Fruit fly (Drosophila melanogaster) whole organism, embryonic: ENCODE results near the gene gl.

Experiments used
- Aef1 ChIP-seq: fragments of 200-800 bp; sonication (Bioruptor generic); IDR thresholded peaks from 3 replicates; pipeline ENCODE4 v1.3.6; 2022; ENCODE audit warnings: missing biosample characterization, missing genetic modification characterization
- CG11695 ChIP-seq: fragments of 200-800 bp; sonication (Bioruptor generic); IDR thresholded peaks from 3 replicates; pipeline ENCODE4 v1.3.6; 2022; ENCODE audit warnings: missing biosample characterization, missing genetic modification characterization
- CG12155 ChIP-seq: fragments of 200-800 bp; sonication (Bioruptor generic); optimal IDR thresholded peaks from 3 replicates; lab custom pipeline; 2016; ENCODE audit warnings: missing biosample characterization, missing genetic modification characterization
- CG12744 ChIP-seq: fragments of 200-800 bp; sonication (Bioruptor generic); optimal IDR thresholded peaks from 2 replicates; lab custom pipeline; 2016; ENCODE audit warnings: missing biosample characterization, missing genetic modification characterization
- CG13296 ChIP-seq: fragments of 200-800 bp; sonication (Bioruptor generic); optimal IDR thresholded peaks from 3 replicates; lab custom pipeline; 2018; ENCODE audit warnings: missing biosample characterization, mild to moderate bottlenecking, missing genetic modification characterization
- CG15011 ChIP-seq: fragments of 200-800 bp; sonication (Bioruptor generic); optimal IDR thresholded peaks from 3 replicates; lab custom pipeline; 2018; ENCODE audit warnings: missing biosample characterization, mild to moderate bottlenecking, missing genetic modification characterization
- CG15601 ChIP-seq: fragments of 200-800 bp; sonication (Bioruptor generic); optimal IDR thresholded peaks from 3 replicates; lab custom pipeline; 2019; ENCODE audit warnings: missing biosample characterization, mild to moderate bottlenecking, missing genetic modification characterization, moderate library complexity
- CG15696 ChIP-seq: fragments of 200-800 bp; sonication (Bioruptor generic); optimal IDR thresholded peaks from 2 replicates; lab custom pipeline; 2019; ENCODE audit warnings: missing biosample characterization, mild to moderate bottlenecking, missing genetic modification characterization, moderate library complexity
- CG16863 ChIP-seq: fragments of 200-800 bp; sonication (Bioruptor generic); optimal IDR thresholded peaks from 3 replicates; lab custom pipeline; 2016; ENCODE audit warnings: missing biosample characterization, missing genetic modification characterization
- CG30020 ChIP-seq: fragments of 200-800 bp; optimal IDR thresholded peaks from 2 replicates; lab custom pipeline; 2019; ENCODE audit warnings: missing biosample characterization, mild to moderate bottlenecking, missing genetic modification characterization, moderate library complexity
- CG3407 ChIP-seq: fragments of 200-800 bp; sonication (Bioruptor generic); optimal IDR thresholded peaks from 2 replicates; lab custom pipeline; 2018; ENCODE audit warnings: missing biosample characterization, mild to moderate bottlenecking, missing genetic modification characterization
- CG43689 ChIP-seq: fragments of 200-800 bp; sonication (Bioruptor generic); IDR thresholded peaks from 2 replicates; pipeline ENCODE4 v1.3.6; 2022; ENCODE audit warnings: missing biosample characterization, missing genetic modification characterization
- CG4404 ChIP-seq: fragments of 200-800 bp; sonication (Bioruptor generic); IDR thresholded peaks from 2 replicates; pipeline ENCODE4 v1.3.6; 2022; ENCODE audit warnings: missing biosample characterization, missing genetic modification characterization
- CG4424 ChIP-seq: fragments of 200-800 bp; sonication (Bioruptor generic); optimal IDR thresholded peaks from 3 replicates; lab custom pipeline; 2016; ENCODE audit warnings: missing biosample characterization, missing genetic modification characterization
- CG5953 ChIP-seq: fragments of 200-800 bp; sonication (Bioruptor generic); IDR thresholded peaks from 2 replicates; pipeline ENCODE4 v1.3.6; 2022; ENCODE audit warnings: missing biosample characterization, missing genetic modification characterization
- CG6272 ChIP-seq: fragments of 200-800 bp; sonication (Bioruptor generic); IDR thresholded peaks from 2 replicates; pipeline ENCODE4 v1.3.6; 2022; ENCODE audit warnings: missing biosample characterization, missing genetic modification characterization
- CG6765 ChIP-seq: fragments of 200-800 bp; sonication (Bioruptor generic); optimal IDR thresholded peaks from 3 replicates; lab custom pipeline; 2017; ENCODE audit warnings: missing biosample characterization, mild to moderate bottlenecking, missing genetic modification characterization
- CG8290 ChIP-seq, 3 experiments: fragments of 200-800 bp; sonication (Bioruptor generic); optimal IDR thresholded peaks; 2 replicates each; lab custom pipeline; 2016 to 2019; ENCODE audit warnings: missing biosample characterization in 3 of 3, missing genetic modification characterization in 3 of 3, mild to moderate bottlenecking in 2 of 3, moderate library complexity in 1 of 3
- Dll ChIP-seq: fragments of 200-800 bp; sonication (Bioruptor generic); IDR thresholded peaks from 4 replicates; pipeline ENCODE4 v1.3.6; 2022; ENCODE audit warnings: missing biosample characterization, missing genetic modification characterization; ENCODE audit not compliant: partially characterized antibody
- Fer3 ChIP-seq: fragments of 200-800 bp; sonication (Bioruptor generic); optimal IDR thresholded peaks from 2 replicates; lab custom pipeline; 2018; ENCODE audit warnings: missing biosample characterization, mild to moderate bottlenecking, missing genetic modification characterization, moderate library complexity
- HmgD ChIP-seq: fragments of 200-800 bp; sonication (Bioruptor generic); optimal IDR thresholded peaks from 3 replicates; lab custom pipeline; 2016; ENCODE audit warnings: missing biosample characterization, missing genetic modification characterization
- Hr39 ChIP-seq: fragments of >200 bp; optimal IDR thresholded peaks from 2 replicates; lab custom pipeline; 2017
- Med ChIP-seq: fragments of 200-800 bp; sonication (Bioruptor generic); peaks from one replicate; lab custom pipeline; 2016; ENCODE audit warnings: missing biosample characterization, missing genetic modification characterization, mild to moderate bottlenecking, inconsistent platforms, moderate library complexity
- Mes4 ChIP-seq: fragments of 200-800 bp; sonication (Bioruptor generic); optimal IDR thresholded peaks from 2 replicates; lab custom pipeline; 2016; ENCODE audit warnings: missing biosample characterization, missing genetic modification characterization
- Myb ChIP-seq: fragments of 200-800 bp; sonication (Bioruptor generic); optimal IDR thresholded peaks from 2 replicates; lab custom pipeline; 2016; ENCODE audit warnings: missing biosample characterization, missing genetic modification characterization
- NK7.1 ChIP-seq: fragments of 200-800 bp; sonication (Bioruptor generic); optimal IDR thresholded peaks from 3 replicates; lab custom pipeline; 2016; ENCODE audit warnings: missing biosample characterization, missing genetic modification characterization
- Opbp ChIP-seq: fragments of 200-800 bp; sonication (Bioruptor generic); IDR thresholded peaks from 3 replicates; pipeline ENCODE4 v1.3.6; 2022; ENCODE audit warnings: missing biosample characterization, missing genetic modification characterization; ENCODE audit not compliant: partially characterized antibody
- Tbp ChIP-seq: fragments of >200 bp; optimal IDR thresholded peaks from 2 replicates; lab custom pipeline; 2018; ENCODE audit warnings: missing biosample characterization, missing genetic modification characterization
- YL-1 ChIP-seq: fragments of 200-800 bp; sonication (Bioruptor generic); optimal IDR thresholded peaks from 3 replicates; lab custom pipeline; 2017; ENCODE audit warnings: missing biosample characterization, mild to moderate bottlenecking, missing genetic modification characterization
- aop ChIP-seq: fragments of 200-800 bp; sonication (Bioruptor generic); IDR thresholded peaks from 2 replicates; pipeline ENCODE4 v1.3.6; 2022; ENCODE audit warnings: missing biosample characterization, missing genetic modification characterization
- bigmax ChIP-seq: fragments of 200-800 bp; sonication (Bioruptor generic); optimal IDR thresholded peaks from 2 replicates; lab custom pipeline; 2018; ENCODE audit warnings: missing biosample characterization, mild to moderate bottlenecking, missing genetic modification characterization
- crc ChIP-seq: fragments of 200-800 bp; sonication (Bioruptor generic); optimal IDR thresholded peaks from 2 replicates; lab custom pipeline; 2016; ENCODE audit warnings: missing biosample characterization, missing genetic modification characterization
- danr ChIP-seq: fragments of 200-800 bp; sonication (Bioruptor generic); IDR thresholded peaks from 2 replicates; pipeline ENCODE4 v1.3.6; 2022; ENCODE audit warnings: missing biosample characterization, missing genetic modification characterization
- dimm ChIP-seq: fragments of 200-800 bp; sonication (Bioruptor generic); IDR thresholded peaks from 2 replicates; pipeline ENCODE4 v1.3.6; 2022; ENCODE audit warnings: missing biosample characterization, missing genetic modification characterization
- disco-r ChIP-seq: fragments of 200-800 bp; sonication (Bioruptor generic); optimal IDR thresholded peaks from 2 replicates; lab custom pipeline; 2016; ENCODE audit warnings: missing biosample characterization, missing genetic modification characterization
- emc ChIP-seq: fragments of 200-800 bp; sonication (Bioruptor generic); optimal IDR thresholded peaks from 2 replicates; lab custom pipeline; 2016; ENCODE audit warnings: missing biosample characterization, missing genetic modification characterization
- exex ChIP-seq: fragments of 200-800 bp; sonication (Bioruptor generic); optimal IDR thresholded peaks from 4 replicates; lab custom pipeline; 2018; ENCODE audit warnings: missing biosample characterization, mild to moderate bottlenecking, missing genetic modification characterization, moderate library complexity
- gfzf ChIP-seq: fragments of 200-800 bp; sonication (Bioruptor generic); optimal IDR thresholded peaks from 2 replicates; lab custom pipeline; 2016; ENCODE audit warnings: missing biosample characterization, mild to moderate bottlenecking, missing genetic modification characterization, moderate library complexity
- ham ChIP-seq: fragments of 200-800 bp; sonication (Bioruptor generic); IDR thresholded peaks from 2 replicates; pipeline ENCODE4 v1.3.6; 2022; ENCODE audit warnings: missing biosample characterization, missing genetic modification characterization
- her ChIP-seq: fragments of 200-800 bp; sonication (Bioruptor generic); optimal IDR thresholded peaks from 2 replicates; lab custom pipeline; 2016; ENCODE audit warnings: missing biosample characterization, missing genetic modification characterization
- org-1 ChIP-seq: fragments of 200-800 bp; sonication (Bioruptor generic); optimal IDR thresholded peaks from 2 replicates; lab custom pipeline; 2017; ENCODE audit warnings: missing biosample characterization, missing genetic modification characterization
- pb ChIP-seq: fragments of 200-800 bp; sonication (Bioruptor generic); optimal IDR thresholded peaks from 3 replicates; lab custom pipeline; 2016; ENCODE audit warnings: missing biosample characterization, missing genetic modification characterization
- run ChIP-seq: fragments of 200-800 bp; sonication (Bioruptor generic); optimal IDR thresholded peaks from 3 replicates; lab custom pipeline; 2018; ENCODE audit warnings: missing biosample characterization, mild to moderate bottlenecking, missing genetic modification characterization
- sd ChIP-seq: fragments of 200-800 bp; sonication (Bioruptor generic); optimal IDR thresholded peaks from 3 replicates; lab custom pipeline; 2018; ENCODE audit warnings: missing biosample characterization, mild to moderate bottlenecking, missing genetic modification characterization, moderate library complexity
- sens-2 ChIP-seq: fragments of 200-800 bp; sonication (Bioruptor generic); IDR thresholded peaks from 2 replicates; pipeline ENCODE4 v1.3.6; 2022; ENCODE audit warnings: missing biosample characterization, missing genetic modification characterization
- slp2 ChIP-seq: fragments of 200-800 bp; sonication (Bioruptor generic); optimal IDR thresholded peaks from 2 replicates; lab custom pipeline; 2016; ENCODE audit warnings: missing biosample characterization, missing genetic modification characterization
- ssp ChIP-seq: fragments of 200-800 bp; sonication (Bioruptor generic); IDR thresholded peaks from 2 replicates; pipeline ENCODE4 v1.3.6; 2022; ENCODE audit warnings: missing biosample characterization, missing genetic modification characterization
- tna ChIP-seq: fragments of 200-800 bp; sonication (Bioruptor generic); IDR thresholded peaks from 2 replicates; pipeline ENCODE4 v1.3.6; 2022; ENCODE audit warnings: missing biosample characterization, missing genetic modification characterization; ENCODE audit not compliant: partially characterized antibody
- trh ChIP-seq: fragments of 200-800 bp; sonication (Bioruptor generic); optimal IDR thresholded peaks from 2 replicates; lab custom pipeline; 2016; ENCODE audit warnings: missing biosample characterization, missing genetic modification characterization
- unpg ChIP-seq: fragments of 200-800 bp; sonication (Bioruptor generic); optimal IDR thresholded peaks from 3 replicates; lab custom pipeline; 2018; ENCODE audit warnings: missing biosample characterization, mild to moderate bottlenecking, missing genetic modification characterization, moderate library complexity
- wor ChIP-seq: fragments of 200-800 bp; sonication (Bioruptor generic); IDR thresholded peaks from 2 replicates; pipeline ENCODE4 v1.3.6; 2022; ENCODE audit warnings: missing biosample characterization, missing genetic modification characterization
- zf30C ChIP-seq: fragments of 200-800 bp; sonication (Bioruptor generic); optimal IDR thresholded peaks from 3 replicates; lab custom pipeline; 2018; ENCODE audit warnings: missing biosample characterization, mild to moderate bottlenecking, missing genetic modification characterization

The gl gene

DNA sequence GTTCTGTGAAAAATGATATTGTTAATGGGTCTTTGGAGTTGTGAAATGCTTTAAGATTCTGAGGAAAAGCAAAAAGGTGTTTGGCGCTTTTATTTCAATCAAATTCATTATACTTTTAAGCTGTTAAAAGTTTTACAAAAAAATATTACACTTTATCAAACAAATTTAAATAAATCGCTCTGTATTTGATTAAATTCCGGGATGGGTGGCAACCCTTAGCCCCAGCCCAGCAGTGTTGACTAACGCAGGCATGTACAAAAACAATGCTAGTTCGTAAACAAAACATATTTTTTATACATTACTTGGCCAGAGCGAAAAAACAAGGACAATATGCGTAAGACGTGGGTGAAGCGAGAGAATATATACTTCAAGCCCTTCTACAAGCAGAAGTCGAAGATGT lies 32.2 kb upstream of the gl start, which contains the start of gene CG7685 (continued):
- TF ChIP-seq Hr39 (no peak), Tbp (GFP tag; lab: Kevin White, UChicago) (no peak), CG12744 (peak; percentile 60), run (tag; lab: Kevin White, UChicago) (no peak), zf30C (peak; percentile 63), emc (GFP tag; lab: Kevin White, UChicago) (no peak), disco-r (GFP tag; lab: Kevin White, UChicago) (no peak), Dll (no peak), CG6765 (GFP tag; lab: Kevin White, UChicago) (peak; percentile 20), wor (GFP tag; lab: Robert Waterston, UW) (no peak), Med (GFP tag; lab: Kevin White, UChicago) (peak; percentile 97), CG16863 (GFP tag; lab: Kevin White, UChicago) (peak; percentile 58), CG6272 (GFP tag; lab: Robert Waterston, UW) (no peak), crc (GFP tag; lab: Kevin White, UChicago) (peak; percentile 60), CG5953 (peak; percentile 38; the same call in 1 of the 2 replicates), exex (tag; lab: Kevin White, UChicago) (peak; percentile 39), CG30020 (tag; lab: Kevin White, UChicago) (peak; percentile 32), bigmax (GFP tag; lab: Kevin White, UChicago) (no peak), danr (GFP tag; lab: Robert Waterston, UW) (no peak), CG43689 (no peak), unpg (GFP tag; lab: Kevin White, UChicago) (peak; percentile 64), CG4424 (GFP tag; lab: Kevin White, UChicago) (peak; percentile 55), gfzf (GFP tag; lab: Kevin White, UChicago) (peak; percentile 22), pb (GFP tag; lab: Kevin White, UChicago) (no peak), Mes4 (GFP tag; lab: Kevin White, UChicago) (peak; percentile 8), tna (GFP tag; lab: Robert Waterston, UW) (no peak), Myb (GFP tag; lab: Kevin White, UChicago) (peak; percentile 63), ham (GFP tag; lab: Robert Waterston, UW) (no peak), aop (no peak), her (peak; percentile 63), CG8290 (GFP tag; optimal IDR thresholded peaks at IDR 0.05; lab: Kevin White, UChicago) (peak; percentile 65), CG8290 (tag; optimal IDR thresholded peaks at IDR 0.05; lab: Kevin White, UChicago) (peak in 1 of 2 experiments; percentile 81), CG12155 (GFP tag; lab: Kevin White, UChicago) (peak; percentile 65), Opbp (GFP tag; lab: Robert Waterston, UW) (0 out of 3 replicates have a peak, but pooled peaks have one; percentile 6), sd (tag; lab: Kevin White, UChicago) (peak; percentile 49), Fer3 (tag; lab: Kevin White, UChicago) (peak; percentile 72), CG3407 (GFP tag; lab: Kevin White, UChicago) (peak; percentile 23), YL-1 (GFP tag; lab: Kevin White, UChicago) (peak; percentile 84), org-1 (GFP tag; lab: Kevin White, UChicago) (peak; percentile 56), sens-2 (no peak), trh (GFP tag; lab: Kevin White, UChicago) (no peak), dimm (GFP tag; lab: Robert Waterston, UW) (no peak), HmgD (GFP tag; lab: Kevin White, UChicago) (peak; percentile 56), CG11695 (GFP tag; lab: Robert Waterston, UW) (0 out of 3 replicates have a peak, but pooled peaks have one; percentile 8), NK7.1 (GFP tag; lab: Kevin White, UChicago) (peak; percentile 5), CG13296 (GFP tag; lab: Kevin White, UChicago) (peak; percentile 77), slp2 (GFP tag; lab: Kevin White, UChicago) (peak; percentile 14), CG15011 (GFP tag; lab: Kevin White, UChicago) (no peak), CG15601 (tag; lab: Kevin White, UChicago) (peak; percentile 45), CG15696 (tag; lab: Kevin White, UChicago) (peak; percentile 55), ssp (GFP tag; lab: Robert Waterston, UW) (no peak), CG4404 (GFP tag; lab: Robert Waterston, UW) (no peak), Aef1 (GFP tag; lab: Robert Waterston, UW) (peak; percentile 84)
